Worm (Caenorhabditis elegans): ENCODE results near the gene F59A2.5.

- no peak for TF ChIP-seq ztf-11 (tag; optimal IDR thresholded peaks at IDR 0.05)
- TF ChIP-seq flh-1 (GFP tag; optimal IDR thresholded peaks at IDR 0.05) = no peak
- TF ChIP-seq mep-1 (tag; optimal IDR thresholded peaks at IDR 0.05) = no peak
- TF ChIP-seq snpc-4 (tag; optimal IDR thresholded peaks at IDR 0.05) = no peak
- TF ChIP-seq lin-13 (tag; optimal IDR thresholded peaks at IDR 0.05) = no peak
- TF ChIP-seq ham-2 (GFP tag; optimal IDR thresholded peaks at IDR 0.05) = no peak
- no peak for TF ChIP-seq sptf-1 (tag; optimal IDR thresholded peaks at IDR 0.05)
- TF ChIP-seq drap-1 (GFP tag; optimal IDR thresholded peaks at IDR 0.05) = no peak
- TF ChIP-seq nhr-28 (tag; optimal IDR thresholded peaks at IDR 0.05) = no peak
- no peak for TF ChIP-seq elt-1 (tag; optimal IDR thresholded peaks at IDR 0.05; ENCODE audit: borderline replicate concordance, insufficient read depth)
Observed at ce11 chrIII:3418906-3419305, 14.2 kb downstream of the F59A2.5 start.
